Worm (Caenorhabditis elegans) whole organism, mixed stage, embryonic: ENCODE data around the gene F25G6.8.

ENCODE experiments used
- nhr-237 ChIP-seq: fragments of 150-350 bp; optimal IDR thresholded peaks from 2 replicates; lab custom pipeline; 2014; ENCODE audit warnings: missing biosample characterization, missing genetic modification characterization
- nhr-76 ChIP-seq: sonication (generic microtip); optimal IDR thresholded peaks from 2 replicates; lab custom pipeline; 2017; ENCODE audit warnings: missing biosample characterization, missing genetic modification characterization
- unc-39 ChIP-seq: fragments of 150-350 bp; optimal IDR thresholded peaks from 2 replicates; lab custom pipeline; 2014; ENCODE audit warnings: missing biosample characterization, missing genetic modification characterization

ce11 chrV:8520846-8521553, 44.0 kb downstream of the F25G6.8 start, which contains the start of the genes F45F2.11 and otpl-7:
- no peak for TF ChIP-seq unc-39 (tag; lab: Kevin White, UChicago)
- no peak for TF ChIP-seq nhr-237
- no peak for TF ChIP-seq nhr-76 (tag; lab: Kevin White, UChicago)
